Worm (Caenorhabditis elegans): ENCODE data around the gene F48F7.5.

Gene F48F7.5

DNA sequence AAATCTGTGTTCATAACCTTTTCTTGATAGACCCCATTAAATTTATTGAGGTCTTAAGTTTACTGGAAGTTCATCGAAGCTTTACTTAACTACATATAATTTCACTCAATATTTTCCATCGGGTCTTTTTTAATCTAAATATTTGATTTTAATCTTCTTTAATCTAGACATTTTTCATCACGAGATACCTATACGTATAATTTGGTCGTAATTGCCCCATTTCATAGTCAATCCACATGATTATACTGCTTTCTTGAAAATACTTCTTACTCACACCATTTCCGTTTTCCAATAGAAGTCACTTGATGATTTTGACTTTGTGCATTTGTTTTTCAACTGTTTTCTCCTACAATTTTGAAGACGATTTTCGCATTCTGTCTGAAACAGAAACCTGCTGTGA lies 10.9 kb downstream of the F48F7.5 start, which contains the start of gene irld-24:
Gene irld-24, plus strand, starts transcription at position 301 of the 400 bp plus-strand sequence.
- TF ChIP-seq nhr-43 (tag; optimal IDR thresholded peaks at IDR 0.05; ENCODE audit: poor library complexity, severe bottlenecking) (no peak), nhr-23 (tag; optimal IDR thresholded peaks at IDR 0.05) (no peak), nhr-67 (tag; optimal IDR thresholded peaks at IDR 0.05) (no peak), ceh-82 (tag; optimal IDR thresholded peaks at IDR 0.05) (no peak), unc-39 (tag; optimal IDR thresholded peaks at IDR 0.05) (no peak), hmg-11 (tag; optimal IDR thresholded peaks at IDR 0.05) (no peak), nhr-12 (tag; optimal IDR thresholded peaks at IDR 0.05) (no peak), ztf-11 (tag; optimal IDR thresholded peaks at IDR 0.05) (no peak)

DNA sequence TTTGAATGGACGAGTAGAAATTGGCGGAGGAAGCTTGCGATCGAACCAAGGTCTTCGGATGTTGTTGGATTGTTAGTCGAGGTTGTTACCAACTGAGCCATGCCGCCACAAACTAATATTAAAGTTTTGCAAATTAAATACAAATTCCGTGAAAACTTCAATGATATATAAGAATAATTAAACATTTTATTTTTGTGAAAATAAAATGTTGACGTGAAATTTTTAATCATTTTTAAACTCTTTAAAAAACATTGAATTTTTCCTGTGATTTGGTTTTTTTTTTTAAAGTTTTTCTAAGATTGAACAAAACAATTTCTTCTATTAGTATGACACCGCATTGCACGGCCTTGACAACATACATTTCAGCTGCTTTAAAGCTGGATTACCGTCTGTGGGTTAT lies 15.2 kb downstream of the F48F7.5 start, which contains the start of gene C31E10.11:
Gene C31E10.11, minus strand, starts transcription at position 101 of the 400 bp plus-strand sequence.
- no peak for TF ChIP-seq nhr-43 (tag; optimal IDR thresholded peaks at IDR 0.05; ENCODE audit: poor library complexity, severe bottlenecking)
- TF ChIP-seq nhr-77 (tag; optimal IDR thresholded peaks at IDR 0.05), result no peak

DNA sequence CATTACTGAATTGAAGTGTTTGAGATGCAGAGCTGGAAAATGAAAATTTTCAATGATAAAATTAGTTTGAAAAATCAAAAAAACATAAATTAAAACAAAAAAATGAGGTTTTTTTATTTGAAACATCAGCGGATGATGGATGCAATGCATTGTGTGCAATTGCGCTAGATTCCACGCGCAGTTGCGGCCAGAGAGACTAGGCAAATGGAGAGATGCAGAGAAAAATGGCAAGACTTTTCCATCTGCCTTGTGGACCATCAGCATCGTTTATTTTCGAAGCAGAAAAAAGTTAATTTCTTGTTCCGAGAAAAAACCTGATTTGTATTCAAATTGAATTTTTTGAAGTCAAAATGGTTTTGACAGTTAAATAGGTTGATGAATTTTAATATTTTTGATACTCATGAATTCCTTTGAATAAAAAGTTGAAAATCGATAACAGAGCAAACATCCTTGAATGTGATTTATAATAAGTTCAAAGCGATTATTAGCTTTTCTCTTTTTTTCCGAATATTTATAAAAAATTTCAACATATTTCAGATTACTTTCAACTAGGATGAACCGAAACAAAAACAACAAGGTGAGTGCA lies 20.4 kb downstream of the F48F7.5 start, which contains the start of the genes C31E10.5 and C31E10.6:
Gene C31E10.5, minus strand, starts transcription at position 32 of the 586 bp plus-strand sequence.
Gene C31E10.6, plus strand, starts transcription at position 536 of the 586 bp plus-strand sequence.
- peak; percentile 31 for TF ChIP-seq nhr-25 (tag; optimal IDR thresholded peaks at IDR 0.05)
- TF ChIP-seq snpc-4 (tag; optimal IDR thresholded peaks at IDR 0.05), result peak; percentile 10
- peak; percentile 79 for TF ChIP-seq hmg-11 (tag; optimal IDR thresholded peaks at IDR 0.05)
- TF ChIP-seq pha-4 (tag; optimal IDR thresholded peaks at IDR 0.05), result peak; percentile 66
- TF ChIP-seq nhr-23 (tag; optimal IDR thresholded peaks at IDR 0.05), result peak; percentile 9
- TF ChIP-seq ztf-4 (tag; optimal IDR thresholded peaks at IDR 0.05), result no peak
- TF ChIP-seq lin-15B (tag; optimal IDR thresholded peaks at IDR 0.05), result peak; percentile 24
- TF ChIP-seq pqm-1 (tag; optimal IDR thresholded peaks at IDR 0.05), result no peak
- peak; percentile 11 for TF ChIP-seq elt-2 (tag; optimal IDR thresholded peaks at IDR 0.05)
- no peak for TF ChIP-seq unc-39 (tag; optimal IDR thresholded peaks at IDR 0.05)
- peak; percentile 22 for TF ChIP-seq lin-39 (tag; optimal IDR thresholded peaks at IDR 0.05)
- TF ChIP-seq aly-2 (tag; optimal IDR thresholded peaks at IDR 0.05), result no peak

DNA sequence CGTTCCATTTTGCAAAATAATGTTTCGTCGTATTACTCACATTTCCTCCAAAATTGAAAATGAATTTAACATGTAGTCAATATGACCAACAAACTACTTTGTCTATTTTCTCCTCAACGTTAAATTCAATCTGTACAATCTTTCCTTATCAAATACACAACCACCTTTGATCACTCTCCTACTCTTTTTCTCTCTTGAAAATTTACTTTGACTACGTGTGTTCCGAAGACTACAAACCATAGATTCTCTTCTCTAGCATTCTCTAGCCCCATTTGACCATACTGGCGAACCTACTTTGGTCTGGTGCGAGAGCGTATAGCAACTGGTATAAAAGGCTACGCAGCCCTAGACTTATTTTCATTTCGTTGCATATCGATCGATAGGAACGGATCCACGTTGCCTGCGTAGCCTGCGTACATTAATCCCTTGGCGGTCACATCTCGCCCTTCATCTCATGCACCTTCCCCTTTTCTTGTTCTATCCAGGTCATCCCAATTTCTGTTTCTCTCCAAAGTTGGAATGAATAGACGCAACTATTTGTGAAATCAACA lies 24.8 kb downstream of the F48F7.5 start:
- TF ChIP-seq nhr-23 (tag; optimal IDR thresholded peaks at IDR 0.05) (peak; percentile 66), pha-4 (tag; optimal IDR thresholded peaks at IDR 0.05) (peak; percentile 21), lin-15B (tag; optimal IDR thresholded peaks at IDR 0.05) (no peak), mml-1 (tag; optimal IDR thresholded peaks at IDR 0.05) (no peak), nhr-237 (tag; optimal IDR thresholded peaks at IDR 0.05) (no peak), pqm-1 (tag; optimal IDR thresholded peaks at IDR 0.05) (peak; percentile 85), lsy-12 (tag; optimal IDR thresholded peaks at IDR 0.05) (no peak), ZK546.5 (tag; optimal IDR thresholded peaks at IDR 0.05) (no peak), mdl-1 (tag; optimal IDR thresholded peaks at IDR 0.05) (no peak), zag-1 (tag; optimal IDR thresholded peaks at IDR 0.05) (no peak), ceh-9 (tag; optimal IDR thresholded peaks at IDR 0.05) (no peak), ceh-28 (tag; optimal IDR thresholded peaks at IDR 0.05) (peak; percentile 72), nhr-76 (tag; optimal IDR thresholded peaks at IDR 0.05) (no peak), nhr-43 (tag; optimal IDR thresholded peaks at IDR 0.05; ENCODE audit: poor library complexity, severe bottlenecking) (no peak), unc-62 (GFP tag; optimal IDR thresholded peaks at IDR 0.05) (no peak), elt-2 (tag; optimal IDR thresholded peaks at IDR 0.05) (peak; percentile 69)

DNA sequence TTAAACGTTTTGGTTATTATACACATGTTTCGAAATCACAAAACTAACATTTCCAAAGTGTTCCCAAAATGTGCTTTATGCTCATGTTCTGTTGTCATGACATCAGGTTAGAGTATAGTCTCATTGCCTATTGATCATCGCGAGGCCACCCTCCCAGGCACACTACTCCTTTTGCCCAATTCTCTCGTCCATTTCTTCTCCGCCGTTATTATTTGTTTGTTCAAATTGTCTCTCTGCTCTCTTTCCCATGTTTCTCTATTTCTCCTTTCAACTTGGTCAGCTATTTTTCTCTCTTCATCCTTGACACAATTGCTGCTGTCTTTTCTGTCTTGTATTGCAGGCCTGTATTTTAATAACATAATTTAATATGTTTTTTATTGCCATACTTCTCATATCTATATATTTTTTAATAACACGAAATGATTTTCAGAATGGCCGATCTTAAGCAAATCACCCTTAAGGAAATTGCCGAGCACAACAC lies 26.1 kb downstream of the F48F7.5 start, which contains the start of gene cytb-5.1:
Gene cytb-5.1, plus strand, starts transcription at position 431 of the 481 bp plus-strand sequence.
- peak; percentile 71 for TF ChIP-seq pqm-1 (tag; optimal IDR thresholded peaks at IDR 0.05)
- TF ChIP-seq nfya-1 (tag; optimal IDR thresholded peaks at IDR 0.05; ENCODE audit: insufficient read depth), result peak; percentile 41
- peak; percentile 78 for TF ChIP-seq elt-2 (tag; optimal IDR thresholded peaks at IDR 0.05)
- peak; percentile 87 for TF ChIP-seq pha-4 (tag; optimal IDR thresholded peaks at IDR 0.05)
- no peak for TF ChIP-seq egl-5 (tag; optimal IDR thresholded peaks at IDR 0.05)
- TF ChIP-seq nhr-23 (tag; optimal IDR thresholded peaks at IDR 0.05), result peak; percentile 58
- TF ChIP-seq jun-1 (tag; optimal IDR thresholded peaks at IDR 0.05), result peak; percentile 24
- TF ChIP-seq fos-1 (tag; optimal IDR thresholded peaks at IDR 0.05), result no peak

Measured in whole organism, L3 larva.